Fruit fly (Drosophila melanogaster): Measurements from ENCODE around the gene Gmppb.

DNA sequence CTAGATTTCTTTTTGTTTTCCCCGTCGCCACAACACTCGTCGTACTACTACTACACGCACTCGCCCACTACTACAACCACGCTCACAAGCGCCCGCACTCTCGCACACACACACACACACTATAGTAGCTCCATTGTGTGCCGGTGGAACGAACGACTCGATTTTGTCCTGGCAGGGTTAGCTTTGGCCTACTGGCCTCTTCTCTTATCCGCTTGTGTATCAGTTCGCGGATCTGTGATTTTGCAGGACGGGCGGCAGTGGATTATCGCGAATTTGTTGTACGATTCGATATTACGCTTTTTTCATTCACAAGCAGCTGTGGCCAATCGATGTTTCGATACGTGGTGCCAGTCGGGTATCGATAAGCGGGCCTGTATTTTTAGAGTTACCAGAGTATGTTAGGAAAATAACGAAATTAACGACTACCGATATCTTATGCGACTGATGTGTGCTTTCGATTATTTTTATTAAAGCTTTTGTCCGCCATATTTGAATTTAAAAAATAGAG is 9.9 kb downstream of the Gmppb start, which contains the start of gene CG14657:
- TF ChIP-seq usp (GFP tag; optimal IDR thresholded peaks at IDR 0.05) (no peak), CG8478 (optimal IDR thresholded peaks at IDR 0.05) (no peak), pan (optimal IDR thresholded peaks at IDR 0.05) (no peak)
